Worm (Caenorhabditis elegans): ENCODE measurements around the gene Y14H12A.1.

Gene Y14H12A.1

DNA sequence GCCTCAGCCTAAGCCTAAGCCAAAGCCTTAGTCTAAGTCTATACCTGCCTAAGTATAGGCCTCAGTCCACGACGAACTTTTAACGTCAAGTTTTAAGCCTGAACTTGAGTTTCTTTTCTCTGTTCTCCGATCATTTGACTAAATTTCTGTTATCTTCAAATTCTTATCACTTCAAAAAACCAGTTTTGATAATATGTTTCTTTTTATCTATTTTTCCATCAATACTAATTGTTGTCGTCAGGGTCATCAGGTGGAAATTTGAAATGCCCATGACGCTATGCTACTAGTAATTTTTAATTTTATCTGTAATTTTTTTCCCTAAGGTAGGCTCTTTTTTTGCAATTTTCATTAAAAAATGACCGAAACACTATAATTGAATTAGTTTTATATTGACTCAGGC is 18.5 kb downstream of the Y14H12A.1 start:
- TF ChIP-seq unc-86 (tag; optimal IDR thresholded peaks at IDR 0.05) (no peak), elt-2 (tag; optimal IDR thresholded peaks at IDR 0.05) (peak; percentile 42)

DNA sequence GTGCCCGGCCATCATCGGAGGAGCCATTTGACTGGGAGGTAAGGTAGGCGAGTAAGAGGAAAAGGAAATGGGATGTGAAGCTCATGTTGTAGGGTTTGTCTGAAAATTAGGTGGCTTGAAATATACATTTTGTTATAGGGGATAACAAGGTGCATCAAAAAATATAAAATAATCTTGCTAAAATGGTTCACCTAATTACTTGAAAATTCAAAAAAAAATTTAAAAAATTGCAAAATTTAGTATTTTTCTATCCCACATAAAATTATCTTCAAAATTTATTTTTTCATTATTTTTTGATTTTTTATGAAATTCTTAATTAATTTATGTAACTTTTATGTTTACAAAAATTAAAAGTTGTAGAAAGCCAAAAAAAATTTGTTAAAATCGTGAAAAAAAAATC is 25.6 kb downstream of the Y14H12A.1 start, which contains the start of gene K07D4.6:
Gene K07D4.6 (minus strand): TSS at position 101 of the 400 bp plus-strand sequence.
- TF ChIP-seq pqm-1 (tag; optimal IDR thresholded peaks at IDR 0.05), result no peak
- TF ChIP-seq ceh-34 (tag; optimal IDR thresholded peaks at IDR 0.05), result no peak
- no peak for TF ChIP-seq lim-6 (tag; optimal IDR thresholded peaks at IDR 0.05)
- no peak for TF ChIP-seq F13H6.1 (tag; optimal IDR thresholded peaks at IDR 0.05)
- TF ChIP-seq dmd-4 (tag; optimal IDR thresholded peaks at IDR 0.05; ENCODE audit: borderline replicate concordance), result no peak
- TF ChIP-seq ceh-19 (GFP tag; optimal IDR thresholded peaks at IDR 0.05), result no peak
- TF ChIP-seq K02D7.2 (tag; optimal IDR thresholded peaks at IDR 0.05), result no peak
- TF ChIP-seq ahr-1 (tag; optimal IDR thresholded peaks at IDR 0.05), result no peak
- no peak for TF ChIP-seq ama-1 (optimal IDR thresholded peaks at IDR 0.05)
- no peak for TF ChIP-seq zip-5 (tag; optimal IDR thresholded peaks at IDR 0.05)
- TF ChIP-seq C38D4.7 (GFP tag; optimal IDR thresholded peaks at IDR 0.05), result no peak

DNA sequence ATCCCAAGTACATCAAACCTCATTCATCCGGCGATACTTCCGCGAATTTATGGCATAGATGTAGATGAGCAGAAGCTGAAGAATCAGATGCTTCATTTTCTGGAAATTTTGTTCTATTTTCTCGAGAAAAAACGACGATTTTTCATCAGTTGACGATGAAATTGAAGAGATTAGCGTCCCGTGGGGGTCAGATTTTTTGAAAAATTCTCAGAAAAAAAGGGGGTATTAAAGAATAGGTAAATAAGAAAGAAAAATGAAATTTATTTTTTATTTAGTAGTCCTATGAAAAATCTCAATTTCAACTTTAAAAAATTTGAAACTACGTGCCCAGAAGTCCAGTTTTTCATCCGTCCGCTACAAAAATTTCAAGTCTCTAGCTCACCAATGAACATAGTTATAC is 32.5 kb downstream of the Y14H12A.1 start, which contains the start of gene K07D4.5:
Gene K07D4.5 (minus strand): TSS at position 101 of the 400 bp plus-strand sequence.
- TF ChIP-seq T23F11.4 (GFP tag; optimal IDR thresholded peaks at IDR 0.05), result no peak
- TF ChIP-seq ztf-16 (tag; optimal IDR thresholded peaks at IDR 0.05), result no peak
- TF ChIP-seq pax-1 (tag; optimal IDR thresholded peaks at IDR 0.05), result no peak
- no peak for TF ChIP-seq ceh-45 (GFP tag; IDR thresholded peaks at IDR 0.05)
- TF ChIP-seq pat-9 (tag; optimal IDR thresholded peaks at IDR 0.05), result no peak
- TF ChIP-seq K02D7.2 (tag; optimal IDR thresholded peaks at IDR 0.05), result no peak
- TF ChIP-seq lim-6 (tag; optimal IDR thresholded peaks at IDR 0.05), result no peak
- TF ChIP-seq tbx-2 (tag; optimal IDR thresholded peaks at IDR 0.05), result no peak
- no peak for TF ChIP-seq hlh-15 (tag; optimal IDR thresholded peaks at IDR 0.05)
- no peak for TF ChIP-seq odd-2 (tag; optimal IDR thresholded peaks at IDR 0.05)
- TF ChIP-seq ceh-48 (tag; optimal IDR thresholded peaks at IDR 0.05), result no peak
- TF ChIP-seq pag-3 (tag; optimal IDR thresholded peaks at IDR 0.05; ENCODE audit: borderline replicate concordance), result no peak
- TF ChIP-seq fkh-10 (GFP tag; optimal IDR thresholded peaks at IDR 0.05), result no peak
- no peak for TF ChIP-seq elt-4 (tag; optimal IDR thresholded peaks at IDR 0.05)
- no peak for TF ChIP-seq ceh-14 (tag; optimal IDR thresholded peaks at IDR 0.05)
- TF ChIP-seq fax-1 (tag; optimal IDR thresholded peaks at IDR 0.05), result no peak
- no peak for TF ChIP-seq unc-55 (GFP tag; optimal IDR thresholded peaks at IDR 0.05)
- TF ChIP-seq dve-1 (tag; optimal IDR thresholded peaks at IDR 0.05), result no peak
- TF ChIP-seq zip-5 (tag; optimal IDR thresholded peaks at IDR 0.05), result no peak

DNA sequence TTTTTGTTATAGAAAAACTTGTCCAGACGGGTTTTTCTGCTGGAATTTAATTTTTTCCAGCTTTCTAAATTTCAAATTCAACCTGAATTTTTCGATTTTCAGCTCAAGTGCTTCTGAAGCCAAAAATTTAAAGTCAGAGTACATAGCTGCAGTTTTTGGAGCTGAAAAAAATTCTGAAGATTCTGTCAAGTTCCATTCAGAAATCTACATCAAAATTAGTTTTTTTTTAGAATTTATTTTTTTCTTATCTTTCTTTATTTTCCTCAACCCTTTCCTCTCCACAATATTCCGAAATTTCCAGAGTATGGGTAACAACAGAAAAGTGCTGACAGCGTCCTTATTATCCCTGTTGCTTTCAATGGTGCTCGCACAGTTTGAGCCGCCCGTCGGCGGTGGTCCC is 35.3 kb downstream of the Y14H12A.1 start, which contains the start of gene K07D4.9:
Gene K07D4.9 (plus strand): TSS at position 301 of the 400 bp plus-strand sequence.
- TF ChIP-seq nhr-11 (tag; optimal IDR thresholded peaks at IDR 0.05) (no peak), hlh-15 (tag; optimal IDR thresholded peaks at IDR 0.05) (no peak), che-1 (tag; optimal IDR thresholded peaks at IDR 0.05) (no peak), unc-55 (GFP tag; optimal IDR thresholded peaks at IDR 0.05) (no peak), nhr-232 (tag; optimal IDR thresholded peaks at IDR 0.05) (no peak), gmeb-2 (tag; optimal IDR thresholded peaks at IDR 0.05) (no peak)

DNA sequence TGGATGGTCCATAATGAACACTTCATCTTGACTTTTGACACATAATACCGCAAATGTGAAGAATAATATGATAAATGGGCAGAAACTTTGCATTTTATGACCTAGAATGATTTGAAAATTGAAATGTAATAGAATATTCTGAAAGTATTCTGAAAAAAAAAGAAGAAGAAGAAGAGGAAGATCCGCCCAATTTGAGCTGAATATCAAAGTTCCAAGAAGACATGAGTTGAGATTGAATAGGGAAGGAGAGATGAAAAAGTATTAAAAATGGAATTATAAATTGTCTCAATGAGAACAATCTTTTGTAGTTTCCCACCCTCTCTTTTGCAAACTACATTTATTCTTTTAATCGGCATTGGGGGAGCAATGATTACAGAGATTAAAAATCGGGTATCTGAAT is 39.3 kb downstream of the Y14H12A.1 start, which contains the start of gene K07D4.4:
Gene K07D4.4 (minus strand): TSS at position 101 of the 400 bp plus-strand sequence.
- TF ChIP-seq odd-2 (tag; optimal IDR thresholded peaks at IDR 0.05), result no peak
- no peak for TF ChIP-seq che-1 (tag; optimal IDR thresholded peaks at IDR 0.05)
- no peak for TF ChIP-seq unc-3 (GFP tag; conservative IDR thresholded peaks at IDR 0.05)
- TF ChIP-seq unc-3 (tag; optimal IDR thresholded peaks at IDR 0.05), result no peak
- no peak for TF ChIP-seq ama-1 (optimal IDR thresholded peaks at IDR 0.05)
- no peak for TF ChIP-seq ceh-19 (GFP tag; optimal IDR thresholded peaks at IDR 0.05)
- no peak for TF ChIP-seq pqm-1 (tag; optimal IDR thresholded peaks at IDR 0.05)
- TF ChIP-seq ahr-1 (tag; optimal IDR thresholded peaks at IDR 0.05), result no peak
- no peak for TF ChIP-seq nfya-1 (tag; optimal IDR thresholded peaks at IDR 0.05)
- TF ChIP-seq ceh-24 (tag; optimal IDR thresholded peaks at IDR 0.05), result no peak
- TF ChIP-seq ceh-2 (tag; optimal IDR thresholded peaks at IDR 0.05), result no peak
- no peak for TF ChIP-seq ceh-48 (tag; optimal IDR thresholded peaks at IDR 0.05)
- no peak for TF ChIP-seq fkh-6 (tag; optimal IDR thresholded peaks at IDR 0.05)
- no peak for TF ChIP-seq unc-55 (GFP tag; optimal IDR thresholded peaks at IDR 0.05)
- TF ChIP-seq mec-3 (tag; optimal IDR thresholded peaks at IDR 0.05; ENCODE audit: borderline replicate concordance), result no peak
- no peak for TF ChIP-seq lim-6 (tag; optimal IDR thresholded peaks at IDR 0.05)
- no peak for TF ChIP-seq ceh-9 (tag; optimal IDR thresholded peaks at IDR 0.05)
- TF ChIP-seq sox-4 (tag; optimal IDR thresholded peaks at IDR 0.05), result no peak
- no peak for TF ChIP-seq ceh-22 (tag; optimal IDR thresholded peaks at IDR 0.05)
